Worm (Caenorhabditis elegans) whole organism, L4/young adult: Measurements from ENCODE around the gene cal-8.

Experiments used
- W03F9.2 ChIP-seq: fragments of 150-350 bp; optimal IDR thresholded peaks from 2 replicates; lab custom pipeline; 2014; ENCODE audit warnings: missing biosample characterization, missing genetic modification characterization
- dao-5 ChIP-seq: sonication (generic microtip); optimal IDR thresholded peaks from 2 replicates; lab custom pipeline; 2016; ENCODE audit warnings: missing genotype, missing genetic modification characterization, moderate library complexity, missing compliant biosample characterization
- him-1 ChIP-seq: sonication (generic microtip); optimal IDR thresholded peaks from 2 replicates; lab custom pipeline; 2016; ENCODE audit warnings: missing genotype, missing genetic modification reagents, missing genetic modification characterization, missing compliant biosample characterization

cal-8 gene

DNA sequence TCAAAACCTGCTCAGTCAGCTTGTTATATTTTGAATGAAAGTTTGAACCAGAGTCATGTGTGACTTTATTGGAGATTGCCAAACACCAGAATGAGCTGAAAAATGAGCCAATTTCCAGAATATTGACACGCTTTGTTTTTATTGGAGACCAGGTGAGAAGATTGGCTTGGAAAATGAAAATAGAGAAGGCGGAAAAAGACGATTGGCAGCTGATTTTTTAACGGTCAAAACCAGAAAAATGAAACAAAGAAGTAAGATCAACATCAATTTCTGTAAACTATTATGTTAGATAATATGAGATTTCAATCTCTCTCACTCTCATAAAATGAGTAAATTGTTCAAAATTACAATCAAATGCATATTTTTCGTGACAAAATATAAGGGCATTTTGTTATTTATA is 48.8 kb downstream of the cal-8 start, which contains the start of gene srx-114:
TSS of gene srx-114 (minus strand) at position 101 of the 400 bp plus-strand sequence.
- no peak for TF ChIP-seq W03F9.2 (tag; lab: Kevin White, UChicago)
- TF ChIP-seq dao-5 (tag; lab: Kevin White, UChicago) = no peak
- TF ChIP-seq him-1 = no peak
